Fruit fly (Drosophila melanogaster): ENCODE measurements around the gene mthl14.

- TF ChIP-seq Sox14 (GFP tag; optimal IDR thresholded peaks at IDR 0.05) (no peak), dac (GFP tag; optimal IDR thresholded peaks at IDR 0.05) (no peak), CG6854 (GFP tag; optimal IDR thresholded peaks at IDR 0.05) (no peak), salr (GFP tag; optimal IDR thresholded peaks at IDR 0.05) (no peak), Blimp-1 (GFP tag; optimal IDR thresholded peaks at IDR 0.05) (no peak), CG11762 (GFP tag; optimal IDR thresholded peaks at IDR 0.05; ENCODE audit: insufficient read depth) (no peak), Ets96B (tag; optimal IDR thresholded peaks at IDR 0.05) (no peak)
Observed at dm6 chr3L:265808-266207, 18.5 kb downstream of the mthl14 start, which contains the start of gene CG34263.
